Fruit fly (Drosophila melanogaster): ENCODE data around the gene boil.

DNA sequence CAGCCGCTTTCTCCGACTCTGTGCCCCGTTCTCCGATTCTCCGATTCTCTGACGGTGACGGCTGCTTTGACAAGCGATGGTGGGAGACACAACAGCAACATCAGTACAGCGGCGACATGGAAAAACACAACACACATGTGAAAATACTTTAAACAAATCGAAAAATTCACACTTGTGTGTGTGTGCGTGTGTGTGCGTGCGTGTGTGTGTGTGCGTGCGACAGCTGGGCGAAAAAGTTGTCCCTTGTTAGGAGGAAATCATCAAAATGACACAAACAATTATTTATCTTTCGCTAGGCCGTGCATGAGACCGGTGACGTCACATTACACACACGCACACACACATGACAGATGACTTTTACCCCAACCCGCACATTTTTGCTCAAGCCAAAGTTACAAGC, 21.4 kb downstream of the boil start:
- TF ChIP-seq CG8478 (optimal IDR thresholded peaks at IDR 0.05) (no peak), psq (optimal IDR thresholded peaks at IDR 0.05) (no peak), Dll (optimal IDR thresholded peaks at IDR 0.05) (no peak), pan (optimal IDR thresholded peaks at IDR 0.05) (no peak), EcR (GFP tag; optimal IDR thresholded peaks at IDR 0.05) (no peak), usp (GFP tag; optimal IDR thresholded peaks at IDR 0.05) (no peak)
